Fruit fly (Drosophila melanogaster): ENCODE results near the gene Ask1.

Ask1 gene

dm6 chr3R:19908863-19909343 lies 29.4 kb downstream of the Ask1 start:
- TF ChIP-seq gl (tag; optimal IDR thresholded peaks at IDR 0.05), result no peak
- peak; percentile 49; the same call in 1 of the 2 replicates for TF ChIP-seq CG10348 (GFP tag; IDR thresholded peaks at IDR 0.05)
- peak; percentile 68; the same call in 1 of the 2 replicates for TF ChIP-seq CG32121 (GFP tag; IDR thresholded peaks at IDR 0.05)
- peak; percentile 82 for TF ChIP-seq Snoo (tag; optimal IDR thresholded peaks at IDR 0.05)
- peak; percentile 10 for TF ChIP-seq CG13204 (GFP tag; optimal IDR thresholded peaks at IDR 0.05)
- TF ChIP-seq D1 (tag; optimal IDR thresholded peaks at IDR 0.05), result no peak
- peak; percentile 52 for TF ChIP-seq rn (GFP tag; IDR thresholded peaks at IDR 0.05)
- peak; percentile 76 for TF ChIP-seq CG17806 (tag; optimal IDR thresholded peaks at IDR 0.05)
- peak; percentile 75 for TF ChIP-seq CG8301 (tag; optimal IDR thresholded peaks at IDR 0.05)
- peak; percentile 75 for TF ChIP-seq CG15710 (tag; optimal IDR thresholded peaks at IDR 0.05)
- no peak for TF ChIP-seq EcR (GFP tag; optimal IDR thresholded peaks at IDR 0.05)
- peak; percentile 85 for TF ChIP-seq Pif1B (GFP tag; optimal IDR thresholded peaks at IDR 0.05)
- TF ChIP-seq Ets98B (GFP tag; IDR thresholded peaks at IDR 0.05), result peak; percentile 90
- TF ChIP-seq Pif1A (GFP tag; optimal IDR thresholded peaks at IDR 0.05), result peak; percentile 83
- TF ChIP-seq CG34367 (tag; optimal IDR thresholded peaks at IDR 0.05), result peak; percentile 69
- TF ChIP-seq CG14655 (GFP tag; optimal IDR thresholded peaks at IDR 0.05), result peak; percentile 81
- TF ChIP-seq CG12605 (GFP tag; IDR thresholded peaks at IDR 0.05), result peak; percentile 77
- TF ChIP-seq CG4496 (GFP tag; IDR thresholded peaks at IDR 0.05), result peak; percentile 89
- peak; percentile 68 for TF ChIP-seq CG9948 (tag; optimal IDR thresholded peaks at IDR 0.05)
- TF ChIP-seq CG8159 (tag; optimal IDR thresholded peaks at IDR 0.05), result peak; percentile 81
- TF ChIP-seq fd96Ca (GFP tag; IDR thresholded peaks at IDR 0.05), result peak; percentile 90

- TF ChIP-seq Pif1A (GFP tag; optimal IDR thresholded peaks at IDR 0.05) (no peak), Ets98B (GFP tag; IDR thresholded peaks at IDR 0.05) (no peak), CG8159 (tag; optimal IDR thresholded peaks at IDR 0.05) (no peak), CG17806 (tag; optimal IDR thresholded peaks at IDR 0.05) (no peak), fd96Ca (GFP tag; IDR thresholded peaks at IDR 0.05) (no peak), Snoo (tag; optimal IDR thresholded peaks at IDR 0.05) (no peak), CG13204 (GFP tag; optimal IDR thresholded peaks at IDR 0.05) (no peak), CG34367 (tag; optimal IDR thresholded peaks at IDR 0.05) (no peak), CG8301 (tag; optimal IDR thresholded peaks at IDR 0.05) (no peak), CG10348 (GFP tag; IDR thresholded peaks at IDR 0.05) (no peak), CG4496 (GFP tag; IDR thresholded peaks at IDR 0.05) (no peak), gl (tag; optimal IDR thresholded peaks at IDR 0.05) (no peak), CG14655 (GFP tag; optimal IDR thresholded peaks at IDR 0.05) (no peak), D1 (tag; optimal IDR thresholded peaks at IDR 0.05) (no peak), Pif1B (GFP tag; optimal IDR thresholded peaks at IDR 0.05) (no peak), CG15710 (tag; optimal IDR thresholded peaks at IDR 0.05) (no peak), rn (GFP tag; IDR thresholded peaks at IDR 0.05) (no peak), CG12605 (GFP tag; IDR thresholded peaks at IDR 0.05) (no peak)
Observed at dm6 chr3R:19909541-19910182, 30.1 kb downstream of the Ask1 start.

dm6 chr3R:19910302-19911029 lies 30.9 kb downstream of the Ask1 start:
- TF ChIP-seq CG12605 (GFP tag; IDR thresholded peaks at IDR 0.05) (no peak), CG15710 (tag; optimal IDR thresholded peaks at IDR 0.05) (no peak), Pif1A (GFP tag; optimal IDR thresholded peaks at IDR 0.05) (peak; percentile 45), CG8301 (tag; optimal IDR thresholded peaks at IDR 0.05) (peak; percentile 2), CG9948 (tag; optimal IDR thresholded peaks at IDR 0.05) (no peak), CG10348 (GFP tag; IDR thresholded peaks at IDR 0.05) (no peak), CG34367 (tag; optimal IDR thresholded peaks at IDR 0.05) (no peak), D1 (tag; optimal IDR thresholded peaks at IDR 0.05) (no peak), Pif1B (GFP tag; optimal IDR thresholded peaks at IDR 0.05) (peak; percentile 40), CG17806 (tag; optimal IDR thresholded peaks at IDR 0.05) (no peak), Ets98B (GFP tag; IDR thresholded peaks at IDR 0.05) (no peak), EcR (GFP tag; optimal IDR thresholded peaks at IDR 0.05) (peak; percentile 52), CG4496 (GFP tag; IDR thresholded peaks at IDR 0.05) (no peak), CG14655 (GFP tag; optimal IDR thresholded peaks at IDR 0.05) (peak; percentile 45), gl (tag; optimal IDR thresholded peaks at IDR 0.05) (peak; percentile 36), rn (GFP tag; IDR thresholded peaks at IDR 0.05) (no peak)

DNA sequence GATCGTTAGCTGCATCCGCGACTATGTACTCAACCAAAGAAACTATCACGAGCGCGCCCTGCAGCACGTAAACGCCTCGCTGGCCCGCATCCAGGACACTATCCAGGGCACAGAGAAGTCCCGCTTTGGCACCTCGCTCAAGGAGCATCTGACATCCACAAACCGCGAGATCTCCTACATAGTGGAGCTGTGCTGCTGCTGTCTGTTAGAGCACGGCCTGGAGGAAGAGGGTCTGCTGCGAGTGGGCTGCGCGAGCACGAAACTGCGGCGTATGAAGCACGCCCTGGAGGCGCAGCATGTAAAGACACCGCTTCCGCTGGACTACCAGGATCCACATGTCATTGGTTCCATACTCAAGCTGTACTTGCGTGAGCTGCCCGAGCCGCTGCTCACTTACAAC lies 31.5 kb downstream of the Ask1 start:
- TF ChIP-seq CG12605 (GFP tag; IDR thresholded peaks at IDR 0.05), result no peak
- no peak for TF ChIP-seq CG15710 (tag; optimal IDR thresholded peaks at IDR 0.05)
- no peak for TF ChIP-seq Ets98B (GFP tag; IDR thresholded peaks at IDR 0.05)
- no peak for TF ChIP-seq CG17806 (tag; optimal IDR thresholded peaks at IDR 0.05)
- no peak for TF ChIP-seq CG13204 (GFP tag; optimal IDR thresholded peaks at IDR 0.05)
- no peak for TF ChIP-seq CG4496 (GFP tag; IDR thresholded peaks at IDR 0.05)

dm6 chr3R:19915312-19915711 lies 35.8 kb downstream of the Ask1 start, which contains the start of the genes Xport-A and Xport-B:
Gene Xport-A (minus strand): TSS chr3R:19915412.
Gene Xport-B (minus strand): TSS chr3R:19915412.
- TF ChIP-seq Ets98B (GFP tag; IDR thresholded peaks at IDR 0.05) (no peak), Snoo (tag; optimal IDR thresholded peaks at IDR 0.05) (no peak), CG8159 (tag; optimal IDR thresholded peaks at IDR 0.05) (no peak)

dm6 chr3R:19917739-19918138 lies 38.2 kb downstream of the Ask1 start, which contains the start of gene CG4465:
Gene CG4465 (minus strand): TSS chr3R:19917839.
- no peak for TF ChIP-seq CG32121 (GFP tag; IDR thresholded peaks at IDR 0.05)

All from whole organism, pupa.